Fruit fly (Drosophila melanogaster) Kc167 (cell line): ENCODE results near the gene CG42590.

ENCODE experiments used
- Myc ChIP-seq: fragments of >200 bp; optimal IDR thresholded peaks from 2 replicates; lab custom pipeline; 2017; ENCODE audit warnings: missing external identifiers
- Sin3A ChIP-seq: fragments of >200 bp; optimal IDR thresholded peaks from 2 replicates; lab custom pipeline; 2018; ENCODE audit warnings: missing external identifiers
- insv ChIP-seq: fragments of >200 bp; optimal IDR thresholded peaks from 3 replicates; lab custom pipeline; 2018; ENCODE audit warnings: missing external identifiers
- ttk ChIP-seq: sonication (Bioruptor generic); optimal IDR thresholded peaks from 2 replicates; lab custom pipeline; 2017; ENCODE audit warnings: missing external identifiers

dm6 chr3L:8039119-8039518, 29.9 kb downstream of the CG42590 start:
- TF ChIP-seq ttk (lab: Kevin White, UChicago) (no peak), insv (lab: Kevin White, UChicago) (no peak), Myc (no peak), Sin3A (no peak)
